Worm (Caenorhabditis elegans) whole organism, midembryonic: ENCODE results near the gene C16A3.5.
A peak's percentile ranks its signal among the peaks of the same experiment; 100 is the strongest.

Experiments used
- T22C8.4 ChIP-seq: fragments of 200-800 bp; sonication (Bioruptor generic); IDR thresholded peaks from 2 replicates; pipeline ENCODE4 v1.3.6; 2022; ENCODE audit warnings: missing genetic modification characterization, missing compliant biosample characterization
- cog-1 ChIP-seq: sonication (generic microtip); optimal IDR thresholded peaks from 2 replicates; lab custom pipeline; 2016; ENCODE audit warnings: missing genetic modification characterization, missing compliant biosample characterization
- flt-1 ChIP-seq: fragments of 200-800 bp; sonication (Bioruptor generic); IDR thresholded peaks from 2 replicates; pipeline ENCODE4 v1.3.6; 2022; ENCODE audit warnings: missing genetic modification characterization, missing compliant biosample characterization
- klf-2 ChIP-seq: fragments of 200-800 bp; sonication (Bioruptor generic); conservative IDR thresholded peaks from 2 replicates; pipeline ENCODE4 v1.3.6; 2022; ENCODE audit warnings: missing genetic modification reagents, missing genetic modification characterization, missing compliant biosample characterization
- med-1 ChIP-seq: sonication (generic microtip); optimal IDR thresholded peaks from 2 replicates; lab custom pipeline; 2017; ENCODE audit warnings: missing genetic modification characterization, mild to moderate bottlenecking, missing compliant biosample characterization, antibody characterized with exemption, missing genetic modification reagents; ENCODE audit not compliant: insufficient read depth
- ref-1 ChIP-seq: fragments of 200-800 bp; sonication (Bioruptor generic); conservative IDR thresholded peaks from 2 replicates; pipeline ENCODE4 v1.3.6; 2022; ENCODE audit warnings: missing genetic modification reagents, missing genetic modification characterization, missing compliant biosample characterization
- tab-1 ChIP-seq: fragments of 200-800 bp; sonication (Bioruptor generic); IDR thresholded peaks from 2 replicates; pipeline ENCODE4 v1.3.6; 2022; ENCODE audit warnings: missing genetic modification characterization, missing compliant biosample characterization
- ztf-23 ChIP-seq: fragments of 200-800 bp; sonication (Bioruptor generic); IDR thresholded peaks from 2 replicates; pipeline ENCODE4 v1.3.6; 2022; ENCODE audit warnings: missing genetic modification reagents, missing genetic modification characterization, missing compliant biosample characterization
- ztf-29 ChIP-seq: fragments of 200-800 bp; sonication (Bioruptor generic); IDR thresholded peaks from 2 replicates; pipeline ENCODE4 v1.3.6; 2022; ENCODE audit warnings: missing genetic modification reagents, missing genetic modification characterization, missing compliant biosample characterization

Gene C16A3.5

ce11 chrIII:6380472-6380871 lies at the start of gene C16A3.5:
Gene C16A3.5, plus strand, starts transcription at chrIII:6380772.
- no peak for TF ChIP-seq ztf-23
- TF ChIP-seq flt-1 (GFP tag; lab: Robert Waterston, UW) = no peak
- TF ChIP-seq med-1 (GFP tag; lab: Kevin White, UChicago) = no peak
- TF ChIP-seq ztf-29 (GFP tag; lab: Robert Waterston, UW) = no peak
- no peak for TF ChIP-seq klf-2 (GFP tag; lab: Robert Waterston, UW)
- no peak for TF ChIP-seq cog-1
- TF ChIP-seq ref-1 (GFP tag; lab: Robert Waterston, UW) = no peak
- TF ChIP-seq tab-1 = no peak
- TF ChIP-seq T22C8.4 (GFP tag; lab: Robert Waterston, UW) = no peak

ce11 chrIII:6331211-6331782 lies 49.3 kb upstream of the C16A3.5 start, which contains the start of gene C56G2.4:
Gene C56G2.4, plus strand, starts transcription at chrIII:6331732.
- TF ChIP-seq med-1 (GFP tag; lab: Kevin White, UChicago) = no peak
- TF ChIP-seq ref-1 (GFP tag; lab: Robert Waterston, UW) = no peak
- no peak for TF ChIP-seq T22C8.4 (GFP tag; lab: Robert Waterston, UW)
- TF ChIP-seq flt-1 (GFP tag; lab: Robert Waterston, UW) = no peak
- TF ChIP-seq cog-1 = no peak
- TF ChIP-seq klf-2 (GFP tag; lab: Robert Waterston, UW) = no peak
- no peak for TF ChIP-seq ztf-29 (GFP tag; lab: Robert Waterston, UW)
- no peak for TF ChIP-seq ztf-23
- no peak for TF ChIP-seq tab-1

ce11 chrIII:6334364-6334763 lies 46.2 kb upstream of the C16A3.5 start:
- TF ChIP-seq klf-2 (GFP tag; lab: Robert Waterston, UW) = no peak
- TF ChIP-seq ref-1 (GFP tag; lab: Robert Waterston, UW) = no peak
- TF ChIP-seq flt-1 (GFP tag; lab: Robert Waterston, UW) = no peak
- TF ChIP-seq cog-1 = no peak
- no peak for TF ChIP-seq ztf-23
- TF ChIP-seq tab-1 = no peak
- TF ChIP-seq T22C8.4 (GFP tag; lab: Robert Waterston, UW) = no peak
- no peak for TF ChIP-seq ztf-29 (GFP tag; lab: Robert Waterston, UW)
- TF ChIP-seq med-1 (GFP tag; lab: Kevin White, UChicago) = no peak

- no peak for TF ChIP-seq klf-2 (GFP tag; lab: Robert Waterston, UW)
- no peak for TF ChIP-seq T22C8.4 (GFP tag; lab: Robert Waterston, UW)
- TF ChIP-seq med-1 (GFP tag; lab: Kevin White, UChicago) = no peak
- no peak for TF ChIP-seq flt-1 (GFP tag; lab: Robert Waterston, UW)
- no peak for TF ChIP-seq ref-1 (GFP tag; lab: Robert Waterston, UW)
- TF ChIP-seq ztf-29 (GFP tag; lab: Robert Waterston, UW) = no peak
- TF ChIP-seq ztf-23 = no peak
- TF ChIP-seq cog-1 = no peak
- no peak for TF ChIP-seq tab-1
These were observed 40.6 kb upstream of the C16A3.5 start, which contains the start of gene let-767 for ce11 chrIII:6339919-6340434. Gene let-767, minus strand, starts transcription at chrIII:6339969.

ce11 chrIII:6341878-6342453 lies 38.6 kb upstream of the C16A3.5 start, which contains the start of gene rpn-13:
Gene rpn-13, minus strand, starts transcription at chrIII:6341928.
- TF ChIP-seq ztf-29 (GFP tag; lab: Robert Waterston, UW) (no peak), med-1 (GFP tag; lab: Kevin White, UChicago) (no peak), cog-1 (no peak), klf-2 (GFP tag; lab: Robert Waterston, UW) (no peak), T22C8.4 (GFP tag; lab: Robert Waterston, UW) (no peak), ref-1 (GFP tag; lab: Robert Waterston, UW) (no peak), ztf-23 (no peak), flt-1 (GFP tag; lab: Robert Waterston, UW) (no peak), tab-1 (no peak)

ce11 chrIII:6343229-6343628 lies 37.3 kb upstream of the C16A3.5 start, which contains the start of gene C56G2.9:
Gene C56G2.9, minus strand, starts transcription at chrIII:6343329.
- TF ChIP-seq ref-1 (GFP tag; lab: Robert Waterston, UW) = no peak
- TF ChIP-seq med-1 (GFP tag; lab: Kevin White, UChicago) = no peak

ce11 chrIII:6344737-6345136 lies 35.8 kb upstream of the C16A3.5 start:
- TF ChIP-seq cog-1 (peak; percentile 73), med-1 (GFP tag; lab: Kevin White, UChicago) (peak; percentile 29), ztf-23 (0 out of 2 replicates have a peak, but pooled peaks have one; percentile 40), flt-1 (GFP tag; lab: Robert Waterston, UW) (peak; percentile 75; the same call in 1 of the 2 replicates), T22C8.4 (GFP tag; lab: Robert Waterston, UW) (no peak; the same call in 1 of the 2 replicates)

ce11 chrIII:6345968-6346498 lies 34.5 kb upstream of the C16A3.5 start, which contains the start of the genes trmt-10C.2 and C56G2.22:
Gene trmt-10C.2, plus strand, starts transcription at chrIII:6346281.
Gene C56G2.22, plus strand, starts transcription at chrIII:6346448.
- TF ChIP-seq klf-2 (GFP tag; lab: Robert Waterston, UW) (no peak), T22C8.4 (GFP tag; lab: Robert Waterston, UW) (no peak), cog-1 (no peak), ztf-29 (GFP tag; lab: Robert Waterston, UW) (no peak), ref-1 (GFP tag; lab: Robert Waterston, UW) (no peak), flt-1 (GFP tag; lab: Robert Waterston, UW) (no peak), tab-1 (no peak), med-1 (GFP tag; lab: Kevin White, UChicago) (no peak), ztf-23 (no peak)

ce11 chrIII:6348578-6348977 lies 32.0 kb upstream of the C16A3.5 start:
- TF ChIP-seq tab-1 (0 out of 2 replicates have a peak, but pooled peaks have one; percentile 34), ztf-23 (no peak), cog-1 (no peak), flt-1 (GFP tag; lab: Robert Waterston, UW) (no peak), med-1 (GFP tag; lab: Kevin White, UChicago) (no peak), T22C8.4 (GFP tag; lab: Robert Waterston, UW) (no peak)
